Worm (Caenorhabditis elegans) whole organism, young adult: Measurements from ENCODE around the gene cutl-18.
A peak's percentile ranks its signal among the peaks of the same experiment; 100 is the strongest.

Experiments used
- D2030.7 ChIP-seq: fragments of 200-800 bp; sonication (Bioruptor generic); IDR thresholded peaks from 2 replicates; pipeline ENCODE4 v1.3.6; 2022; ENCODE audit warnings: missing genetic modification reagents, missing genetic modification characterization, missing compliant biosample characterization
- F33H1.4 ChIP-seq: fragments of 200-800 bp; sonication (Bioruptor generic); IDR thresholded peaks from 2 replicates; pipeline ENCODE4 v1.3.6; 2022; ENCODE audit warnings: missing genetic modification reagents, missing genetic modification characterization, missing compliant biosample characterization
- F49E8.2 ChIP-seq: sonication (generic microtip); optimal IDR thresholded peaks from 3 replicates; lab custom pipeline; 2017; ENCODE audit warnings: missing genetic modification characterization, mild to moderate bottlenecking, missing compliant biosample characterization, antibody characterized with exemption, moderate library complexity; ENCODE audit not compliant: insufficient read depth
- F52B5.7 ChIP-seq: sonication (generic microtip); optimal IDR thresholded peaks from 2 replicates; lab custom pipeline; 2016; ENCODE audit warnings: mild to moderate bottlenecking, missing genetic modification characterization, missing compliant biosample characterization
- K12H6.12 ChIP-seq: fragments of 200-800 bp; sonication (Bioruptor generic); optimal IDR thresholded peaks from 2 replicates; lab custom pipeline; 2018; ENCODE audit warnings: mild to moderate bottlenecking, missing genetic modification characterization, missing compliant biosample characterization
- Y95B8A.8 ChIP-seq: fragments of 200-800 bp; sonication (Bioruptor generic); IDR thresholded peaks from 2 replicates; pipeline ENCODE4 v1.3.6; 2022; ENCODE audit warnings: missing genetic modification reagents, missing genetic modification characterization, missing compliant biosample characterization
- athp-1 ChIP-seq: sonication (generic microtip); optimal IDR thresholded peaks from 2 replicates; lab custom pipeline; 2017; ENCODE audit warnings: mild to moderate bottlenecking, missing genetic modification characterization, missing compliant biosample characterization
- attf-3 ChIP-seq: fragments of 200-800 bp; sonication (Bioruptor generic); conservative IDR thresholded peaks from 2 replicates; pipeline ENCODE4 v1.3.6; 2022; ENCODE audit warnings: missing genetic modification reagents, missing genetic modification characterization, missing compliant biosample characterization
- attf-5 ChIP-seq: fragments of 200-800 bp; sonication (Bioruptor generic); optimal IDR thresholded peaks from 2 replicates; lab custom pipeline; 2018; ENCODE audit warnings: mild to moderate bottlenecking, missing genetic modification characterization, missing compliant biosample characterization
- bed-1 ChIP-seq: fragments of 200-800 bp; sonication (Bioruptor generic); IDR thresholded peaks from 2 replicates; pipeline ENCODE4 v1.3.6; 2022; ENCODE audit warnings: missing genetic modification reagents, missing genetic modification characterization, missing compliant biosample characterization
- ceh-91 ChIP-seq: fragments of 200-800 bp; sonication (Bioruptor generic); IDR thresholded peaks from 2 replicates; pipeline ENCODE4 v1.3.6; 2022; ENCODE audit warnings: missing genetic modification reagents, missing genetic modification characterization, missing compliant biosample characterization
- dox-1 ChIP-seq: fragments of 200-800 bp; sonication (Bioruptor generic); IDR thresholded peaks from 2 replicates; pipeline ENCODE4 v1.3.6; 2022; ENCODE audit warnings: missing genetic modification reagents, missing genetic modification characterization, missing compliant biosample characterization
- efl-1 ChIP-seq: fragments of 150-350 bp; optimal IDR thresholded peaks from 2 replicates; lab custom pipeline; 2014; ENCODE audit warnings: missing biosample characterization, missing genetic modification reagents, missing genetic modification characterization
- egl-44 ChIP-seq: fragments of 200-800 bp; sonication (Bioruptor generic); IDR thresholded peaks from 2 replicates; pipeline ENCODE4 v1.3.6; 2022; ENCODE audit warnings: missing genetic modification reagents, missing genetic modification characterization, missing compliant biosample characterization
- gei-17 ChIP-seq: fragments of 200-800 bp; sonication (Bioruptor generic); optimal IDR thresholded peaks from 2 replicates; lab custom pipeline; 2018; ENCODE audit warnings: mild to moderate bottlenecking, missing genetic modification characterization, missing compliant biosample characterization
- him-1 ChIP-seq: sonication (generic microtip); optimal IDR thresholded peaks from 2 replicates; lab custom pipeline; 2016; ENCODE audit warnings: missing genotype, missing genetic modification reagents, missing genetic modification characterization, missing compliant biosample characterization
- hlh-26 ChIP-seq: fragments of 200-800 bp; sonication (Bioruptor generic); conservative IDR thresholded peaks from 2 replicates; pipeline ENCODE4 v1.3.6; 2022; ENCODE audit warnings: missing genetic modification reagents, missing genetic modification characterization, missing compliant biosample characterization
- hrde-1 ChIP-seq: sonication (generic microtip); optimal IDR thresholded peaks from 2 replicates; lab custom pipeline; 2016; ENCODE audit warnings: missing genetic modification characterization, mild to moderate bottlenecking, missing compliant biosample characterization, moderate library complexity, missing genotype, missing genetic modification reagents, borderline replicate concordance
- lin-54 ChIP-seq: fragments of 200-800 bp; sonication (Bioruptor generic); optimal IDR thresholded peaks from 2 replicates; lab custom pipeline; 2018; ENCODE audit warnings: mild to moderate bottlenecking, missing genetic modification characterization, missing compliant biosample characterization
- lsl-1 ChIP-seq: fragments of 200-800 bp; sonication (Bioruptor generic); optimal IDR thresholded peaks from 2 replicates; lab custom pipeline; 2018; ENCODE audit warnings: mild to moderate bottlenecking, missing genetic modification characterization, moderate library complexity, missing compliant biosample characterization
- madf-6 ChIP-seq: fragments of 200-800 bp; sonication (Bioruptor generic); IDR thresholded peaks from 2 replicates; pipeline ENCODE4 v1.3.6; 2022; ENCODE audit warnings: missing genetic modification reagents, missing genetic modification characterization, missing compliant biosample characterization
- madf-8 ChIP-seq: fragments of 200-800 bp; sonication (Bioruptor generic); conservative IDR thresholded peaks from 2 replicates; pipeline ENCODE4 v1.3.6; 2022; ENCODE audit warnings: missing genetic modification reagents, missing genetic modification characterization, missing compliant biosample characterization
- mcd-1 ChIP-seq: fragments of 200-800 bp; sonication (Bioruptor generic); IDR thresholded peaks from 2 replicates; pipeline ENCODE4 v1.3.6; 2022; ENCODE audit warnings: missing genetic modification reagents, missing genetic modification characterization, missing compliant biosample characterization
- mel-28 ChIP-seq: sonication (generic microtip); optimal IDR thresholded peaks from 2 replicates; lab custom pipeline; 2016; ENCODE audit warnings: borderline replicate concordance, mild to moderate bottlenecking, missing genetic modification characterization, missing compliant biosample characterization
- nhr-120 ChIP-seq: fragments of 200-800 bp; sonication (Bioruptor generic); IDR thresholded peaks from 2 replicates; pipeline ENCODE4 v1.3.6; 2022; ENCODE audit warnings: missing genetic modification characterization, missing compliant biosample characterization
- pbrm-1 ChIP-seq: fragments of 200-800 bp; sonication (Bioruptor generic); IDR thresholded peaks from 2 replicates; pipeline ENCODE4 v1.3.6; 2022; ENCODE audit warnings: missing genetic modification reagents, missing genetic modification characterization, missing compliant biosample characterization
- snpc-1.1 ChIP-seq: sonication (generic microtip); optimal IDR thresholded peaks from 2 replicates; lab custom pipeline; 2017; ENCODE audit warnings: missing genetic modification characterization, mild to moderate bottlenecking, missing compliant biosample characterization, antibody characterized with exemption, moderate library complexity, missing genotype, missing genetic modification reagents; ENCODE audit not compliant: insufficient read depth
- snpc-1.3 ChIP-seq: sonication (generic microtip); optimal IDR thresholded peaks from 2 replicates; lab custom pipeline; 2017; ENCODE audit warnings: missing genetic modification characterization, mild to moderate bottlenecking, missing compliant biosample characterization, antibody characterized with exemption, moderate library complexity, missing genotype, missing genetic modification reagents; ENCODE audit not compliant: insufficient read depth
- snpc-3.4 ChIP-seq: sonication (generic microtip); optimal IDR thresholded peaks from 2 replicates; lab custom pipeline; 2017; ENCODE audit warnings: missing genetic modification characterization, mild to moderate bottlenecking, missing compliant biosample characterization, antibody characterized with exemption, moderate library complexity, missing genotype, missing genetic modification reagents
- snpc-4 ChIP-seq, 5 experiments: fragments of 150-350 bp in 1 of 5; sonication (generic microtip) in 4 of 5; optimal IDR thresholded peaks; 2 replicates each; lab custom pipeline; 2014 to 2018; ENCODE audit warnings: missing genetic modification characterization in 5 of 5, missing biosample characterization in 3 of 5, antibody characterized with exemption in 2 of 5, mild to moderate bottlenecking in 2 of 5, missing compliant biosample characterization in 2 of 5, missing genotype in 2 of 5, moderate library complexity in 2 of 5, missing genetic modification reagents in 1 of 5
- somi-1 ChIP-seq: fragments of 200-800 bp; sonication (Bioruptor generic); optimal IDR thresholded peaks from 2 replicates; lab custom pipeline; 2018; ENCODE audit warnings: mild to moderate bottlenecking, missing genetic modification characterization, missing compliant biosample characterization
- sptf-2 ChIP-seq: fragments of 200-800 bp; sonication (Bioruptor generic); optimal IDR thresholded peaks from 2 replicates; lab custom pipeline; 2018; ENCODE audit warnings: mild to moderate bottlenecking, missing genetic modification characterization, missing compliant biosample characterization
- xnd-1 ChIP-seq: sonication (generic microtip); optimal IDR thresholded peaks from 2 replicates; lab custom pipeline; 2016; ENCODE audit warnings: missing genotype, missing genetic modification reagents, missing genetic modification characterization, missing compliant biosample characterization
- ztf-18 ChIP-seq: sonication (generic microtip); optimal IDR thresholded peaks from 2 replicates; lab custom pipeline; 2016; ENCODE audit warnings: missing genotype, mild to moderate bottlenecking, missing genetic modification characterization, missing compliant biosample characterization
- ztf-22 ChIP-seq: fragments of 200-800 bp; sonication (Bioruptor generic); optimal IDR thresholded peaks from 2 replicates; lab custom pipeline; 2018; ENCODE audit warnings: mild to moderate bottlenecking, missing genetic modification characterization, moderate library complexity, missing compliant biosample characterization
- ztf-25 ChIP-seq: fragments of 200-800 bp; sonication (Bioruptor generic); IDR thresholded peaks from 2 replicates; pipeline ENCODE4 v1.3.6; 2022; ENCODE audit warnings: missing genetic modification reagents, missing genetic modification characterization, missing compliant biosample characterization

The cutl-18 gene

DNA sequence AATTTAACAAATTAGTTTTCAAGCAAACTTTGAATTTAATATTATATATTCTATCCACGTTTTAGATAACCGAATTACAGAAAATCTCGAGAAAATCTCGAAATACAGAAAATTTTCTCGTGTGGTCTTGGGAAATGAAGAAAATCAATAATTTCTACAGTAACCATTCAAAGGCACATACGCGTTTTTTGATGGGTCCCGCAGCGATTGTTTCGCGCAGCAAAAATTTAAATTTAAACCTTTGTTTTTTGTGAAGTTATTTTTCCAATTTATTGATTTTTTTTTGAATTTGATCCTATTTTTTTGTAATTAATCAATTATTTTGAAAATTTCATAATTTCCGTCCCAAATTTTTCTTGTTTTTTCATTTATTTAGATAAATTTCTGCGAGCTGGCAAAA is 37.1 kb downstream of the cutl-18 start:
- peak; percentile 45; the same call in 1 of the 2 replicates for TF ChIP-seq ceh-91 (GFP tag; lab: Robert Waterston, UW)
- peak; percentile 1 for TF ChIP-seq snpc-1.1 (tag; lab: Kevin White, UChicago)
- no peak for TF ChIP-seq hrde-1 (tag; lab: Kevin White, UChicago)
- no peak for TF ChIP-seq K12H6.12 (tag; lab: Kevin White, UChicago)
- peak; percentile 72 for TF ChIP-seq snpc-3.4 (tag; lab: Kevin White, UChicago)
- no peak for TF ChIP-seq snpc-4 (GFP tag; optimal IDR thresholded peaks at IDR 0.05; lab: Kevin White, UChicago)
- peak in 1 of 4 experiments; percentile 47 for TF ChIP-seq snpc-4 (tag; optimal IDR thresholded peaks at IDR 0.05; lab: Kevin White, UChicago)
- peak; percentile 51; the same call in 1 of the 2 replicates for TF ChIP-seq D2030.7 (GFP tag; lab: Robert Waterston, UW)
- peak; percentile 95 for TF ChIP-seq F33H1.4 (GFP tag; lab: Robert Waterston, UW)
- TF ChIP-seq Y95B8A.8 (GFP tag; lab: Robert Waterston, UW): no peak
- peak; percentile 95 for TF ChIP-seq madf-6 (GFP tag; lab: Robert Waterston, UW)
- peak; percentile 40 for TF ChIP-seq snpc-1.3 (tag; lab: Kevin White, UChicago)
- TF ChIP-seq gei-17: no peak
- no peak for TF ChIP-seq attf-3 (GFP tag; lab: Robert Waterston, UW)
- TF ChIP-seq F52B5.7 (tag; lab: Kevin White, UChicago): no peak
- peak; percentile 81 for TF ChIP-seq madf-8
- no peak for TF ChIP-seq dox-1 (GFP tag; lab: Robert Waterston, UW)
- TF ChIP-seq athp-1 (tag; lab: Kevin White, UChicago): peak; percentile 6
- TF ChIP-seq F49E8.2 (tag; lab: Kevin White, UChicago): peak; percentile 37
- peak; percentile 22 for TF ChIP-seq efl-1 (GFP tag; lab: Kevin White, UChicago)
- TF ChIP-seq him-1 (tag; lab: Kevin White, UChicago): peak; percentile 5
- peak; percentile 93 for TF ChIP-seq lsl-1 (GFP tag; lab: Kevin White, UChicago)
- TF ChIP-seq pbrm-1 (GFP tag; lab: Robert Waterston, UW): no peak
- TF ChIP-seq xnd-1 (tag; lab: Kevin White, UChicago): peak; percentile 96
- no peak for TF ChIP-seq ztf-18 (tag; lab: Kevin White, UChicago)
- peak; percentile 37; the same call in 1 of the 2 replicates for TF ChIP-seq mcd-1 (GFP tag; lab: Robert Waterston, UW)
- no peak for TF ChIP-seq somi-1
- TF ChIP-seq lin-54 (GFP tag; lab: Kevin White, UChicago): peak; percentile 78

DNA sequence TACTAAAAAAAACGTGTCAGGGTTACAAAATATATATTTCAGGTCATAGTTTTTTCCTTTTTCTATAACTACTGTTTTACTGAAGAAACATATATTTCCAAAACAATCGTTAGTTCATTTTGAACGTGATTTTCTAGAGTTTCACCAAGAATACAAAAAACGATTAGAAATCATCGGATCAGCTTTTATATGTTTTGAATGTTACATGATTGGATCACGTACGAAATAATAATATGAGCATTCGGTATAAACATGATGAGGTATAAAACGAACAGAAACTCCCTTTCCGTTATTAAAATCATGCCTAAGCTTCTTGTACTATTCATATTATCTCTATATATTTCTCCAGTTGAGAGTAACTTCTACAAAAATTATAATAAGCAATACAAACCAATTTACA is 43.9 kb downstream of the cutl-18 start, which contains the start of gene clec-223:
TSS of gene clec-223 (plus strand) at position 301 of the 400 bp plus-strand sequence.
- TF ChIP-seq ztf-22 (no peak), ztf-25 (no peak), sptf-2 (GFP tag; lab: Kevin White, UChicago) (no peak), hlh-26 (GFP tag; lab: Robert Waterston, UW) (no peak), attf-5 (GFP tag; lab: Kevin White, UChicago) (no peak), mel-28 (tag; lab: Kevin White, UChicago) (no peak), egl-44 (GFP tag; lab: Robert Waterston, UW) (no peak), nhr-120 (no peak), bed-1 (GFP tag; lab: Robert Waterston, UW) (no peak)
